Worm (Caenorhabditis elegans): ENCODE data around the gene tag-180.

DNA sequence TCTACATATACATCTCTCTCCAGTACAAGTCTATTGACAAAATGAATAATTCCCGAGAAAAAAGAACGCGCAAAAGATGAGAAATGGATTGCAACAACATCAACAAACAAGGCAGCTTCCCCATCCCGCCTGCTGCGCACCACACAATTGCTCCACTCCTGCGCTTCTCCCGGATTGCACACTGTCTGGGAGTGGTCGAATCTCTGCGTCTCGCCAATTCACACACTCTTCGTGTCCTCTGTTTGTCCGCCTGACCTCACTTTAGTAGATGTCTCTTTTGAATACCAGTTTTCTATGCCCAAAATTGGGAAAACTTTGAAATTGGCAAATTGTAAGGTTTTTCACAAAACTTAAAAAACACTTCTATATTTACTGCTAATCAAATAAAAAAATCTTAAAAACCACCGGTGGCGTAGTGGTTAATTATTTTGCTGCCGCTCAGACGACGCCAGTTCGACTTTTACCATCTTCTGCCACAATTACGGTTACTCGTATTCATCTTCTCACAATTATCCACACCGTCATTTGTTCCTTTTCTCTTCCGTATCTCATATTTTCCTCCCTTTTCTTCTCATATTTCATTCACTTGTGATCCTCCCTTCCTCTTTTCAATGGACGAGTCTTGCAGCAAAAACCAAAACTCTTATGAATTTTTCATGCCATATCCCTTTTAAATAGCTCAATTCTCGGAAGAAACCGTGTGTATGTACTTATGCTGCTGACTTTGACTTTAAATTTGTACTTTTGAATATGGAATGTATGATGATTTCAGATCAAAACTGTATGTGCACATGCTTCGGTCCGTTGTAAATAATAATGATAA is 23.4 kb downstream of the tag-180 start, which contains the start of gene rsf-1:
- TF ChIP-seq lin-39 (tag; optimal IDR thresholded peaks at IDR 0.05) (peak; percentile 44), nhr-28 (tag; optimal IDR thresholded peaks at IDR 0.05) (no peak)

Measured in whole organism, L3 larva.